Fruit fly (Drosophila melanogaster) whole organism, embryonic: ENCODE results near the gene ham.

ENCODE experiments used
- Adf1 ChIP-seq: fragments of 200-800 bp; sonication (Bioruptor generic); IDR thresholded peaks from 2 replicates; pipeline ENCODE4 v1.3.6; 2022; ENCODE audit warnings: missing biosample characterization, missing genetic modification characterization
- Blimp-1 ChIP-seq: fragments of 200-800 bp; sonication (Bioruptor generic); optimal IDR thresholded peaks from 3 replicates; lab custom pipeline; 2018; ENCODE audit warnings: missing biosample characterization, missing genetic modification characterization, mild to moderate bottlenecking, moderate library complexity, missing genetic modification reagents
- CG10321 ChIP-seq: fragments of 200-800 bp; sonication (Bioruptor generic); IDR thresholded peaks from 2 replicates; pipeline ENCODE4 v1.3.6; 2022; ENCODE audit warnings: missing biosample characterization, missing genetic modification characterization
- CG12659 ChIP-seq: fragments of 200-800 bp; sonication (Bioruptor generic); optimal IDR thresholded peaks from 3 replicates; lab custom pipeline; 2017; ENCODE audit warnings: mild to moderate bottlenecking, missing biosample characterization, missing genetic modification reagents, missing genetic modification characterization
- CG15269 ChIP-seq: fragments of 200-800 bp; sonication (Bioruptor generic); optimal IDR thresholded peaks from 2 replicates; lab custom pipeline; 2018; ENCODE audit warnings: missing biosample characterization, mild to moderate bottlenecking, missing genetic modification characterization, moderate library complexity
- CG18619 ChIP-seq: fragments of 200-800 bp; sonication (Bioruptor generic); optimal IDR thresholded peaks from 3 replicates; lab custom pipeline; 2017; ENCODE audit warnings: missing biosample characterization, mild to moderate bottlenecking, missing genetic modification characterization
- CG2199 ChIP-seq: fragments of 200-800 bp; sonication (Bioruptor generic); IDR thresholded peaks from 3 replicates; pipeline ENCODE4 v1.3.6; 2022; ENCODE audit warnings: missing biosample characterization, missing genetic modification characterization
- CG31388 ChIP-seq: fragments of 200-800 bp; sonication (Bioruptor generic); optimal IDR thresholded peaks from 2 replicates; lab custom pipeline; 2016; ENCODE audit warnings: missing biosample characterization, missing genetic modification characterization
- CG7987 ChIP-seq: fragments of 200-800 bp; sonication (Bioruptor generic); optimal IDR thresholded peaks from 2 replicates; lab custom pipeline; 2018; ENCODE audit warnings: missing biosample characterization, mild to moderate bottlenecking, missing genetic modification characterization, moderate library complexity
- CG9437 ChIP-seq: fragments of 200-800 bp; sonication (Bioruptor generic); optimal IDR thresholded peaks from 2 replicates; lab custom pipeline; 2018; ENCODE audit warnings: missing biosample characterization, mild to moderate bottlenecking, missing genetic modification characterization
- CG9932 ChIP-seq: fragments of 200-800 bp; sonication (Bioruptor generic); IDR thresholded peaks from 2 replicates; pipeline ENCODE4 v1.3.6; 2022; ENCODE audit warnings: missing biosample characterization, missing genetic modification characterization
- D ChIP-seq, 2 experiments: fragments of 200-800 bp in 1 of 2; fragments of >200 bp in 1 of 2; sonication (Bioruptor generic) in 1 of 2; optimal IDR thresholded peaks; 2 replicates in 1 of 2; 3 replicates in 1 of 2; lab custom pipeline; 2017; ENCODE audit warnings: mild to moderate bottlenecking in 1 of 2, missing biosample characterization in 1 of 2, missing genetic modification characterization in 1 of 2, missing genetic modification reagents in 1 of 2
- Deaf1 ChIP-seq: fragments of 200-800 bp; optimal IDR thresholded peaks from 3 replicates; lab custom pipeline; 2019; ENCODE audit warnings: missing biosample characterization, mild to moderate bottlenecking, missing genetic modification characterization, moderate library complexity
- Hmr ChIP-seq: fragments of 200-800 bp; sonication (Bioruptor generic); optimal IDR thresholded peaks from 3 replicates; lab custom pipeline; 2017; ENCODE audit warnings: mild to moderate bottlenecking, missing biosample characterization, missing genetic modification reagents, missing genetic modification characterization
- Hmx ChIP-seq: fragments of 200-800 bp; sonication (Bioruptor generic); optimal IDR thresholded peaks from 2 replicates; lab custom pipeline; 2016; ENCODE audit warnings: missing biosample characterization, missing genetic modification characterization
- Jarid2 ChIP-seq: fragments of 200-800 bp; sonication (Bioruptor generic); optimal IDR thresholded peaks from 3 replicates; lab custom pipeline; 2017; ENCODE audit warnings: mild to moderate bottlenecking, missing biosample characterization, missing genetic modification reagents, missing genetic modification characterization
- Kr ChIP-seq: fragments of 200-800 bp; sonication (Bioruptor generic); optimal IDR thresholded peaks from 2 replicates; lab custom pipeline; 2017; ENCODE audit warnings: missing biosample characterization, mild to moderate bottlenecking, missing genetic modification characterization
- Med ChIP-seq: fragments of 200-800 bp; sonication (Bioruptor generic); peaks from one replicate; lab custom pipeline; 2016; ENCODE audit warnings: missing biosample characterization, missing genetic modification characterization, mild to moderate bottlenecking, inconsistent platforms, moderate library complexity
- Nf-YA ChIP-seq: fragments of 200-800 bp; sonication (Bioruptor generic); IDR thresholded peaks from 2 replicates; pipeline ENCODE4 v1.3.6; 2022; ENCODE audit warnings: missing biosample characterization, missing genetic modification characterization
- Nf-YB ChIP-seq: fragments of 200-800 bp; sonication (Bioruptor generic); optimal IDR thresholded peaks from 3 replicates; lab custom pipeline; 2019; ENCODE audit warnings: missing biosample characterization, mild to moderate bottlenecking, missing genetic modification characterization, moderate library complexity
- Nf-YC ChIP-seq: fragments of 200-800 bp; optimal IDR thresholded peaks from 3 replicates; lab custom pipeline; 2019; ENCODE audit warnings: missing biosample characterization, mild to moderate bottlenecking, missing genetic modification characterization, moderate library complexity
- abd-A ChIP-seq: fragments of 200-800 bp; sonication (Bioruptor generic); optimal IDR thresholded peaks from 3 replicates; lab custom pipeline; 2019; ENCODE audit warnings: missing biosample characterization, mild to moderate bottlenecking, missing genetic modification characterization, moderate library complexity
- ac ChIP-seq: fragments of 200-800 bp; sonication (Bioruptor generic); optimal IDR thresholded peaks from 3 replicates; lab custom pipeline; 2017; ENCODE audit warnings: missing biosample characterization, mild to moderate bottlenecking, missing genetic modification characterization
- cad ChIP-seq: fragments of >200 bp; optimal IDR thresholded peaks from 2 replicates; lab custom pipeline; 2017; ENCODE audit warnings: missing biosample characterization, missing genetic modification characterization
- cg ChIP-seq: fragments of 200-800 bp; sonication (Bioruptor generic); optimal IDR thresholded peaks from 3 replicates; lab custom pipeline; 2019; ENCODE audit warnings: missing biosample characterization, mild to moderate bottlenecking, missing genetic modification characterization, moderate library complexity
- crol ChIP-seq: fragments of 200-800 bp; sonication (Bioruptor generic); IDR thresholded peaks from 2 replicates; pipeline ENCODE4 v1.3.6; 2022; ENCODE audit warnings: missing biosample characterization, missing genetic modification characterization
- danr ChIP-seq: fragments of 200-800 bp; sonication (Bioruptor generic); IDR thresholded peaks from 2 replicates; pipeline ENCODE4 v1.3.6; 2022; ENCODE audit warnings: missing biosample characterization, missing genetic modification characterization
- dimm ChIP-seq: fragments of 200-800 bp; sonication (Bioruptor generic); IDR thresholded peaks from 2 replicates; pipeline ENCODE4 v1.3.6; 2022; ENCODE audit warnings: missing biosample characterization, missing genetic modification characterization
- fru ChIP-seq: fragments of >200 bp; optimal IDR thresholded peaks from 2 replicates; lab custom pipeline; 2017
- gcm ChIP-seq: fragments of 200-800 bp; sonication (Bioruptor generic); optimal IDR thresholded peaks from 2 replicates; lab custom pipeline; 2019; ENCODE audit warnings: missing biosample characterization, mild to moderate bottlenecking, missing genetic modification characterization, moderate library complexity
- gsb-n ChIP-seq: fragments of 200-800 bp; sonication (Bioruptor generic); optimal IDR thresholded peaks from 3 replicates; lab custom pipeline; 2018; ENCODE audit warnings: missing biosample characterization, mild to moderate bottlenecking, missing genetic modification characterization
- kah ChIP-seq: fragments of 200-800 bp; sonication (Bioruptor generic); optimal IDR thresholded peaks from 2 replicates; lab custom pipeline; 2018; ENCODE audit warnings: missing biosample characterization, mild to moderate bottlenecking, missing genetic modification characterization
- lov ChIP-seq, 2 experiments: fragments of 200-800 bp in 1 of 2; fragments of >200 bp in 1 of 2; sonication (Bioruptor generic) in 1 of 2; IDR thresholded peaks in 1 of 2; optimal IDR thresholded peaks in 1 of 2; 2 replicates in 1 of 2; 3 replicates in 1 of 2; pipeline versions ENCODE4 v1.3.6 to Lab custom; 2017 to 2022; ENCODE audit warnings: missing biosample characterization in 1 of 2, missing genetic modification characterization in 1 of 2
- maf-S ChIP-seq: fragments of 200-800 bp; sonication (Bioruptor generic); optimal IDR thresholded peaks from 2 replicates; lab custom pipeline; 2016; ENCODE audit warnings: missing biosample characterization, missing genetic modification characterization
- nerfin-1 ChIP-seq: fragments of 200-800 bp; sonication (Bioruptor generic); optimal IDR thresholded peaks from 3 replicates; lab custom pipeline; 2019; ENCODE audit warnings: missing biosample characterization, mild to moderate bottlenecking, missing genetic modification characterization, moderate library complexity
- nom ChIP-seq: fragments of 200-800 bp; sonication (Bioruptor generic); optimal IDR thresholded peaks from 2 replicates; lab custom pipeline; 2017; ENCODE audit warnings: missing biosample characterization, missing genetic modification characterization, mild to moderate bottlenecking, moderate library complexity, missing genetic modification reagents
- pros ChIP-seq: fragments of 200-800 bp; sonication (Bioruptor generic); optimal IDR thresholded peaks from 3 replicates; lab custom pipeline; 2019; ENCODE audit warnings: missing biosample characterization, mild to moderate bottlenecking, missing genetic modification characterization, moderate library complexity
- run ChIP-seq: fragments of 200-800 bp; sonication (Bioruptor generic); optimal IDR thresholded peaks from 3 replicates; lab custom pipeline; 2018; ENCODE audit warnings: missing biosample characterization, mild to moderate bottlenecking, missing genetic modification characterization
- sens ChIP-seq: fragments of 200-800 bp; sonication (Bioruptor generic); peaks from one replicate; lab custom pipeline; 2016; ENCODE audit warnings: missing biosample characterization, missing genetic modification characterization
- shn ChIP-seq: fragments of 200-800 bp; sonication (Bioruptor generic); optimal IDR thresholded peaks from 3 replicates; lab custom pipeline; 2016; ENCODE audit warnings: missing biosample characterization, missing genetic modification characterization
- sisA ChIP-seq: fragments of 200-800 bp; sonication (Bioruptor generic); IDR thresholded peaks from 2 replicates; pipeline ENCODE4 v1.3.6; 2022; ENCODE audit warnings: missing biosample characterization, missing genetic modification characterization
- sqz ChIP-seq: fragments of 200-800 bp; sonication (Bioruptor generic); optimal IDR thresholded peaks from 3 replicates; lab custom pipeline; 2018; ENCODE audit warnings: missing biosample characterization, mild to moderate bottlenecking, missing genetic modification characterization
- tio ChIP-seq: fragments of 200-800 bp; sonication (Bioruptor generic); optimal IDR thresholded peaks from 2 replicates; lab custom pipeline; 2017; ENCODE audit warnings: missing biosample characterization, missing genetic modification characterization, inconsistent platforms
- tll ChIP-seq, 2 experiments: fragments of 200-800 bp in 1 of 2; fragments of >200 bp in 1 of 2; sonication (Bioruptor generic) in 1 of 2; optimal IDR thresholded peaks; 2 replicates each; lab custom pipeline; 2017 to 2019; ENCODE audit warnings: missing biosample characterization in 2 of 2, missing genetic modification characterization in 2 of 2, mild to moderate bottlenecking in 1 of 2, moderate library complexity in 1 of 2
- vnd ChIP-seq: fragments of 200-800 bp; sonication (Bioruptor generic); IDR thresholded peaks from 3 replicates; pipeline ENCODE4 v1.3.6; 2022; ENCODE audit warnings: missing biosample characterization, missing genetic modification characterization; ENCODE audit not compliant: partially characterized antibody
- zen ChIP-seq: fragments of 200-800 bp; sonication (Bioruptor generic); optimal IDR thresholded peaks from 3 replicates; lab custom pipeline; 2018; ENCODE audit warnings: missing biosample characterization, mild to moderate bottlenecking, missing genetic modification characterization, moderate library complexity

Gene ham

DNA sequence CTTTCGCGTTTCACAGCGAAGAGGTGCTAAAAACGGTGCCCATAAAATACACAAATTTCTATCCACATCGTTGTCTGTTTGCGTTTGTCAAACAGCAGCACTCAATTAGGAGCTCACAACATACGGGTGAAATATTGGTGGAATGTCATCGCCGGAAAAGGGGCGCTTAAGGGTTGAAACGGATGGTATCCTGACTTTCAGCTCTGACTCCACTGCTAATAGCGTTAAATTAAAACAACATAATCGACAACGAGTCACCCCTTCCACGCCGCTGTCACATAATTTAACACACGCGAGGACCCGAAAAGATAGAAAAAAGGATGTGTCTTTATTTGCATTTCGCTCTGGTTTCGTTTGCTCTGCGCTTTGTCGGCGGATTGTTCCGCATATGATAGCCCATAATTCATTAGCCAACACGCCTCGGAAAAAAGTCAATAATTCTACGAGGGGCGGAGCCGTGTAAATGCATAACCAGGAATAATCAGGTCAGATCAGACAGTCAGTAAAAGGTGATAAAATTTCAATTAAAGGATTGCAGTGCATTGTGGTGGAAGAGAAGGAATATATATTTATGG, 7.6 kb downstream of the ham start:
- TF ChIP-seq CG9437 (GFP tag; lab: Kevin White, UChicago) (no peak), sens (GFP tag; lab: Kevin White, UChicago) (peak; percentile 65), CG18619 (GFP tag; lab: Kevin White, UChicago) (no peak), maf-S (GFP tag; lab: Kevin White, UChicago) (no peak), CG2199 (GFP tag; lab: Robert Waterston, UW) (0 out of 3 replicates have a peak, but pooled peaks have one; percentile 30), ac (GFP tag; lab: Kevin White, UChicago) (peak; percentile 40), tll (GFP tag; optimal IDR thresholded peaks at IDR 0.05; lab: Kevin White, UChicago) (peak in 1 of 2 experiments; percentile 80), lov (optimal IDR thresholded peaks at IDR 0.05; lab: Kevin White, UChicago) (no peak), lov (GFP tag; IDR thresholded peaks at IDR 0.05; lab: Robert Waterston, UW) (0 out of 3 replicates have a peak, but pooled peaks have one; percentile 46), danr (GFP tag; lab: Robert Waterston, UW) (no peak), shn (GFP tag; lab: Kevin White, UChicago) (no peak), Kr (GFP tag; lab: Kevin White, UChicago) (peak; percentile 91), D (optimal IDR thresholded peaks at IDR 0.05; lab: Kevin White, UChicago) (no peak), D (GFP tag; optimal IDR thresholded peaks at IDR 0.05; lab: Kevin White, UChicago) (peak; percentile 12), Nf-YB (GFP tag; lab: Kevin White, UChicago) (peak; percentile 22), Hmx (GFP tag; lab: Kevin White, UChicago) (no peak), dimm (GFP tag; lab: Robert Waterston, UW) (no peak), tio (GFP tag; lab: Kevin White, UChicago) (no peak), gsb-n (tag; lab: Kevin White, UChicago) (peak; percentile 56), pros (peak; percentile 53), sisA (GFP tag; lab: Robert Waterston, UW) (no peak), nerfin-1 (tag; lab: Kevin White, UChicago) (peak; percentile 71), gcm (GFP tag; lab: Kevin White, UChicago) (peak; percentile 27)

DNA sequence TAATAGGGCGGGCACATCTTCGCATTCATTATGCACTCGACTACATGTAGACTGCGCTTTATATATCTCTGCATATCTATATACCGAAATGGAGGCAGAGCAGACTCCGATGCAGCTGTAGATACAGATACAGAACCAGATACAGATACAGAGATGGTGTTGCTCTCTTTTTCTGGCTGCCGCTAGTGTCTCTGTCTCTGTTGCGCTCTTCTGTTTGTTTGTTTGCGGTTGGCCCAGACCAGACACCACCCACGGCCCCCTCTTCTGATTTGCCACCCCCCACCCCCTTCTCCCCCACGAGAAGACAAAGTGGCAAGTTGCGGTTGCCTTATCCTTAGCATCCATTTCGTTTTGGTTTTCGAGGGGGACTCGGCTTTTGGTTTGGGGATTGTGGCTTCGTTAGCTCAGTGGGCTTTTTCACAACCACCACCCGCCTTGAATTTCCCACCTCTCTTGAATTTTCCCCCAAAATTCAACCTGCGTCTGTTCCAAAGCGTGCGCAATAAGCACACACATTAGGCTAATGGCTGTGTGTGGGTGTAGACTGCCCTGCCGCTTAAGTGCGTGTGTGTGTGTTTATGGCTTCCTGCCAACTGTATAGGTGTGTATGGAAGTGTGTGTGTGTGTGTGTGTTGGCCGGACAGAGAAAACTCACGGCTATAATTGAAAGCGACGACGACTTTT, 9.2 kb downstream of the ham start:
- peak; percentile 63 for TF ChIP-seq cg (GFP tag; lab: Kevin White, UChicago)
- TF ChIP-seq CG15269 (tag; lab: Kevin White, UChicago), result no peak
- TF ChIP-seq cad, result peak; percentile 9
- TF ChIP-seq abd-A (tag; lab: Kevin White, UChicago), result peak; percentile 74
- TF ChIP-seq zen, result peak; percentile 1
- no peak for TF ChIP-seq sqz
- no peak for TF ChIP-seq vnd (GFP tag; lab: Robert Waterston, UW)
- no peak for TF ChIP-seq CG31388 (GFP tag; lab: Kevin White, UChicago)
- no peak for TF ChIP-seq CG7987
- TF ChIP-seq Nf-YC (tag; lab: Kevin White, UChicago), result peak; percentile 92
- TF ChIP-seq fru (lab: Kevin White, UChicago), result no peak
- TF ChIP-seq Nf-YA (GFP tag; lab: Robert Waterston, UW), result 0 out of 2 replicates have a peak, but pooled peaks have one; percentile 17
- 0 out of 2 replicates have a peak, but pooled peaks have one; percentile 39 for TF ChIP-seq CG10321
- peak; percentile 19; the same call in 1 of the 2 replicates for TF ChIP-seq Adf1 (GFP tag; lab: Robert Waterston, UW)
- peak; percentile 61 for TF ChIP-seq Med (GFP tag; lab: Kevin White, UChicago)
- no peak for TF ChIP-seq CG12659 (GFP tag; lab: Kevin White, UChicago)
- no peak for TF ChIP-seq nom (GFP tag; lab: Kevin White, UChicago)
- peak; percentile 82 for TF ChIP-seq crol (GFP tag; lab: Robert Waterston, UW)
- peak; percentile 5 for TF ChIP-seq run (tag; lab: Kevin White, UChicago)
- TF ChIP-seq Deaf1 (tag; lab: Kevin White, UChicago), result peak; percentile 50
- peak; percentile 30 for TF ChIP-seq sens (GFP tag; lab: Kevin White, UChicago)
- no peak for TF ChIP-seq CG9932 (GFP tag; lab: Robert Waterston, UW)
- TF ChIP-seq Hmr, result no peak
- no peak for TF ChIP-seq Blimp-1 (GFP tag; lab: Kevin White, UChicago)
- no peak for TF ChIP-seq kah (GFP tag; lab: Kevin White, UChicago)
- TF ChIP-seq Jarid2 (GFP tag; lab: Kevin White, UChicago), result peak; percentile 24
